Worm (Caenorhabditis elegans): Measurements from ENCODE around the gene B0524.5.

B0524.5 gene

ce11 chrIII:1939625-1939988 is 45.9 kb upstream of the B0524.5 start (continued):
- TF ChIP-seq mab-9 (GFP tag; IDR thresholded peaks at IDR 0.05) (no peak), fkh-10 (GFP tag; optimal IDR thresholded peaks at IDR 0.05) (no peak), fos-1 (tag; optimal IDR thresholded peaks at IDR 0.05) (no peak), lin-13 (GFP tag; optimal IDR thresholded peaks at IDR 0.05) (peak; percentile 24)

- TF ChIP-seq skn-1 (tag; optimal IDR thresholded peaks at IDR 0.05) (no peak), ceh-8 (GFP tag; optimal IDR thresholded peaks at IDR 0.05) (peak; percentile 0), nhr-85 (tag) (peak; percentile 61), efl-1 (optimal IDR thresholded peaks at IDR 0.05) (no peak), efl-1 (GFP tag; optimal IDR thresholded peaks at IDR 0.05 in 1 of 2) (peak in 1 of 2 experiments; percentile 77), hpl-2 (GFP tag; optimal IDR thresholded peaks at IDR 0.05) (no peak), lsy-2 (tag; optimal IDR thresholded peaks at IDR 0.05) (peak; percentile 55 to 58)
Observed at ce11 chrIII:1938712-1939624, 45.3 kb upstream of the B0524.5 start.

ce11 chrIII:1937879-1938438 is 44.3 kb upstream of the B0524.5 start:
- TF ChIP-seq nhr-20 (tag; optimal IDR thresholded peaks at IDR 0.05): no peak
- TF ChIP-seq aly-2 (tag; optimal IDR thresholded peaks at IDR 0.05): no peak
- TF ChIP-seq lin-13 (GFP tag; optimal IDR thresholded peaks at IDR 0.05): peak; percentile 70
- peak; percentile 17 for TF ChIP-seq nhr-85 (tag)
- TF ChIP-seq fkh-10 (GFP tag; optimal IDR thresholded peaks at IDR 0.05): no peak
- no peak for TF ChIP-seq ceh-88 (GFP tag; IDR thresholded peaks at IDR 0.05)
- peak; percentile 34 to 59 for TF ChIP-seq lsy-2 (tag; optimal IDR thresholded peaks at IDR 0.05)
- no peak for TF ChIP-seq unc-98 (GFP tag; IDR thresholded peaks at IDR 0.05)
- TF ChIP-seq efl-1 (optimal IDR thresholded peaks at IDR 0.05): no peak
- TF ChIP-seq efl-1 (GFP tag; optimal IDR thresholded peaks at IDR 0.05 in 1 of 2): peak in 1 of 2 experiments; percentile 92
- no peak for TF ChIP-seq skn-1 (tag; optimal IDR thresholded peaks at IDR 0.05)
- TF ChIP-seq ztf-4 (tag; optimal IDR thresholded peaks at IDR 0.05): no peak
- TF ChIP-seq efl-3 (GFP tag; optimal IDR thresholded peaks at IDR 0.05): no peak

ce11 chrIII:1934141-1934540 is 40.5 kb upstream of the B0524.5 start:
- TF ChIP-seq dsc-1 (tag; optimal IDR thresholded peaks at IDR 0.05) (no peak), unc-86 (tag; optimal IDR thresholded peaks at IDR 0.05) (no peak), C04F5.9 (tag; optimal IDR thresholded peaks at IDR 0.05) (no peak), fkh-10 (GFP tag; optimal IDR thresholded peaks at IDR 0.05) (no peak), mab-9 (GFP tag; IDR thresholded peaks at IDR 0.05) (no peak), alr-1 (tag; optimal IDR thresholded peaks at IDR 0.05; ENCODE audit: borderline replicate concordance) (no peak), lir-3 (tag; optimal IDR thresholded peaks at IDR 0.05; ENCODE audit: poor library complexity) (no peak), xbp-1 (tag; optimal IDR thresholded peaks at IDR 0.05) (no peak), ets-5 (GFP tag; IDR thresholded peaks at IDR 0.05) (no peak), zip-4 (GFP tag; optimal IDR thresholded peaks at IDR 0.05) (no peak), egl-27 (tag; optimal IDR thresholded peaks at IDR 0.05) (no peak), efl-3 (GFP tag; optimal IDR thresholded peaks at IDR 0.05) (no peak), pax-3 (tag; optimal IDR thresholded peaks at IDR 0.05) (no peak), elt-2 (tag; optimal IDR thresholded peaks at IDR 0.05) (no peak)

ce11 chrIII:1932018-1932417 is 38.3 kb upstream of the B0524.5 start:
- TF ChIP-seq ceh-8 (GFP tag; optimal IDR thresholded peaks at IDR 0.05) (no peak), C34B4.2 (tag; optimal IDR thresholded peaks at IDR 0.05) (no peak), nhr-237 (tag; optimal IDR thresholded peaks at IDR 0.05) (no peak), grh-1 (GFP tag; IDR thresholded peaks at IDR 0.05) (no peak), ztf-4 (tag; optimal IDR thresholded peaks at IDR 0.05) (no peak), ama-1 (optimal IDR thresholded peaks at IDR 0.05) (no peak), nhr-77 (tag; optimal IDR thresholded peaks at IDR 0.05) (no peak), lir-3 (tag; optimal IDR thresholded peaks at IDR 0.05; ENCODE audit: poor library complexity) (no peak), unc-98 (GFP tag; IDR thresholded peaks at IDR 0.05) (no peak), vab-15 (tag; optimal IDR thresholded peaks at IDR 0.05) (no peak), nhr-19 (GFP tag; conservative IDR thresholded peaks at IDR 0.05) (no peak), nhr-11 (tag; optimal IDR thresholded peaks at IDR 0.05) (no peak), pag-3 (tag; optimal IDR thresholded peaks at IDR 0.05; ENCODE audit: borderline replicate concordance, insufficient read depth) (no peak), ces-1 (GFP tag; optimal IDR thresholded peaks at IDR 0.05) (no peak), zag-1 (tag; optimal IDR thresholded peaks at IDR 0.05) (no peak), isw-1 (GFP tag; IDR thresholded peaks at IDR 0.05) (no peak), fos-1 (tag; optimal IDR thresholded peaks at IDR 0.05) (no peak), mef-2 (tag; optimal IDR thresholded peaks at IDR 0.05) (no peak)
